Fruit fly (Drosophila melanogaster) Kc167 (cell line): ENCODE data around the gene CG13083.

ENCODE experiments used
- Myc ChIP-seq: fragments of >200 bp; optimal IDR thresholded peaks from 2 replicates; lab custom pipeline; 2017; ENCODE audit warnings: missing external identifiers
- Sin3A ChIP-seq: fragments of >200 bp; optimal IDR thresholded peaks from 2 replicates; lab custom pipeline; 2018; ENCODE audit warnings: missing external identifiers
- h ChIP-seq: fragments of >200 bp; optimal IDR thresholded peaks from 3 replicates; lab custom pipeline; 2018; ENCODE audit warnings: missing external identifiers
- insv ChIP-seq: fragments of >200 bp; optimal IDR thresholded peaks from 3 replicates; lab custom pipeline; 2018; ENCODE audit warnings: missing external identifiers
- psq ChIP-seq: fragments of >200 bp; optimal IDR thresholded peaks from 2 replicates; lab custom pipeline; 2017; ENCODE audit warnings: missing external identifiers
- ttk ChIP-seq: sonication (Bioruptor generic); optimal IDR thresholded peaks from 2 replicates; lab custom pipeline; 2017; ENCODE audit warnings: missing external identifiers

Gene CG13083

DNA sequence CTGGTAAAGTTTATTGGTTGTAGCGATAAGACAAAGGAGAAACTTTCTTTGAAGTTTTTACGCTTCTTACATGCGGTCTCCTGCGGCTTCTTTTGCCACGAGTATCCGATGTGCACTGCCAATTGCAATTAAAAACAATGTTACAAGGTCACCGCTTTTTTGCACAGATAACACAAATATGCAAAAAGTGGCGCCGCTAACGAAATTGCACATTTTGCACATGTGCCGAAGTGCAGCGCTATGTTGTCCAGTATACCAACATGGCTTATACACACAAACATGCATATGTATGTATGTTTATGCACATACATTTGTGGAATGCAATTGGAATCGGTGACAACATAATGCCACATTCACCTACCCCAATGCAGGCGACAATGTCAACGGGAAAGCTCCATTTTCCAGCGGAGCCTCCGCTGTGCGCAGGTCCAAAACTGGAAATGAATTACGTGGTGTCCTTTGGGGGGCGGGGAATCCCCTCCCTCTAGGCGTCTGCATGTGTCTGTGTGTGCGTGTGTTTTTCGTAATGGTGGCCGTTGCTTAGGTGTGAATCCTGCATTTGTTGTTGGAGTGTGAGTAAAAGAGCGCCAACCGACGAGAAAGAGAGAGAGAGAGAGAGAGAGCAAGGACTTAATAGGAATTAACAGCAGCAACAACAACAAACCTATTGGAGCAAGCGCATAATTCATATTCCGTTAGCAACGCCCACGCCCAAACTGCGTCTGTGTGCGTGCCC is 7.9 kb upstream of the CG13083 start:
- TF ChIP-seq insv (no peak), psq (lab: Kevin White, UChicago) (no peak), ttk (lab: Kevin White, UChicago) (no peak), Myc (lab: Kevin White, UChicago) (no peak), Sin3A (lab: Kevin White, UChicago) (no peak), h (lab: Kevin White, UChicago) (no peak)

DNA sequence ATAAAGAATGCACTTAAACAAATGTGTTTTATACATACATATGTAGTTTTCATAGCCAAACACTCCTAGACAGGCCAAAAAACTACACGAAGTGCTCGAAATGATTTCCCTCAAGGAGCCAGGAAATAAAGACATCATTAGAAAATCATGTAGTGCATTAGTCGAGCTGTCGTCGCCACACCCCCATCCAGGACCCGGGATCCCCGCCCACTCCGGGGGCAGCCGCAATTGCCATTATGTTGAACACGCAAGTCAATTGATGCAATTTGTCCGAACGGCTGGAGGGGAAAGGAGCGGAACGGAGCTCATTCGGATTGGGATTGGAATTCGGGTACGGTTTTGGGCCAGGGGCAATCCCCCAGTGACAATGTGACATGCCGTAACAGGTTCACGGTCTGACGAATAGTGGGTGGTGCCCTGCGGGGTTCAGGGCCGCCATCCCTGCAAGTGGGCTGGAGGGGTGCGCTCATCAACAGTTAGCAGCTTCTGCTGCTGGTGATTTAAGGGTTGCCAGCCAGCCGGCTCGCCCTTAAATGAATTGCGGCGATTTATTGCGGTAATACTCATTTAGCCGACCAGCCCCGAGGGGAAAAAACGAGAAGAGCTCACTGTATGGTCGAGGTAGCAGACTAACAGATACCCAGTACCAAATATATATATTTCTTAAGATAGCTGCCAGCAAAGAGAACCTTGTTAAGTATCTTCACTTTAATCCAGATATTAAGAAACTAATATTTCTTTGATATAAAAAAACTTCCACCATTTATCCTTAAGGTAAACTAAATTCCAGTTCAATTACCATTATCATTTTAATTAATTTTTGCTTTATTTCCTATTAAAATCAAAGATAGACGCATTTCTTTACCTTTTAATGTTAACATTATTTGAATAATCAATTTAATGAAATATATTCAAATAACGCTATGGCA is 6.6 kb upstream of the CG13083 start:
- TF ChIP-seq h (lab: Kevin White, UChicago): no peak
- TF ChIP-seq Myc (lab: Kevin White, UChicago): no peak
- TF ChIP-seq Sin3A (lab: Kevin White, UChicago): no peak
- TF ChIP-seq psq (lab: Kevin White, UChicago): no peak
- TF ChIP-seq insv: no peak
- no peak for TF ChIP-seq ttk (lab: Kevin White, UChicago)

DNA sequence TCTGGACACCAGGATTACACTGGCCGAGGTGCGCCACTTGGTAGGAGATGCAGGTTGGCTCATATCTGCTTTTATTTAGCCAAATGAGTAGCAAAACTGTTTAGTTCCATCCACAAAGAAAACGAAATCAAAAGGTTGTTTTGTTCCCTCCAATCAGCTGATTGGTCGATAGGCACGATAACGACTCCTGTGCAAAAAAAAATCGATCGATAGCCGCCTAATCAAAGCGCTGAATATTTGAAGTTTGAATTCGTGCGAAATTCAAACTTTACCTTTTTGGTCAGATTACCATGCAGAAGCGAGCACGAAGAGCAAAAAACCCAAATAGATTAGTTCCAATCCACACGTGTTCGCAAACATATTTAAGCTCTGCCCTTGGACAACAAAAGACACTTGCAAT is 2.8 kb upstream of the CG13083 start, which contains the start of the genes CG10195 and CG13084:
CG10195 (minus strand) TSS at position 167 of the 400 bp plus-strand sequence.
CG13084 (plus strand) TSS at position 392 of the 400 bp plus-strand sequence.
- TF ChIP-seq Sin3A (lab: Kevin White, UChicago): no peak
- no peak for TF ChIP-seq Myc (lab: Kevin White, UChicago)
- TF ChIP-seq h (lab: Kevin White, UChicago): no peak
- TF ChIP-seq insv: no peak
- TF ChIP-seq psq (lab: Kevin White, UChicago): no peak
- no peak for TF ChIP-seq ttk (lab: Kevin White, UChicago)

- TF ChIP-seq Myc (lab: Kevin White, UChicago): no peak
- no peak for TF ChIP-seq h (lab: Kevin White, UChicago)
- TF ChIP-seq Sin3A (lab: Kevin White, UChicago): no peak
- no peak for TF ChIP-seq insv
- TF ChIP-seq psq (lab: Kevin White, UChicago): no peak
These were observed 2.7 kb downstream of the CG13083 start, which contains the start of the genes CG10194 and CG18094 for dm6 chr2L:19489997-19490461. TSS of gene CG10194 (minus strand) at chr2L:19490104. TSS of gene CG18094 (plus strand) at chr2L:19490262.

DNA sequence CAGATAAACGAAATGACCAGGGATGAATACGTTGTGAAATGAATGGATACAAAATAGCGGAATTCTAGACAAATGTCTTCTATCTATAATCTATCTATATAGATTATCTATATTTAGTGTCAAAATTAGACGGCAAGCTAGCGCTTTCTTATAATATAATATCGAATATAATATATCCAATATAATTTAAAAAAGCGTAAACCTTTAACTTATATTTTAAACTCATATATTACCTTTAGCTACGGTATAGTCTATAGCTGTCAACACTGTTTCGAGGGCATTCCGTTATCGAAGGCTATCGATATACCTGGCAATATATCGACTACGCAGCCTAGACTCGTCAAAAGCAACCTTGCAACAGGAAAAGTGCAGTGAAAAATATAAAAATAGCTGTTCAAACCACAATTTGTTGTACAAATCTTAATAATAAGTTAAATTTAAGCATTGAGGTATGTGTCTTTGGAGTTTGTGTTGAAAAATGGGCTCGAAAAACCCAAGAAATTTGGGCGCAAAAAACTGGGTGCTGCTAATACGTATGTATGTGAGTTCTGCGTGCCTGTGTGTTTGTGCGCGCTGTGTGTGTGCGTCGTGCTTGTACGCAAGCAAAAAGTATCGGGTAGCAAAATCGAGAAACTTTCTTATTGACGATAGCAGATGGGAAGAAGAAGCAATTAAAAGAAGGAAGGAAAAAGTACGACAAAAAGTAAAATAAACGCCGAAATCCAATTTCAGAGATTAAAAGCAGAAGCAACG is 5.8 kb downstream of the CG13083 start, which contains the start of the genes swm and Ctu2:
swm (plus strand) TSS at position 318 of the 753 bp plus-strand sequence.
Ctu2 (minus strand) TSS at position 320 of the 753 bp plus-strand sequence.
- TF ChIP-seq insv (no peak), ttk (lab: Kevin White, UChicago) (no peak), h (lab: Kevin White, UChicago) (no peak), Myc (lab: Kevin White, UChicago) (no peak), Sin3A (lab: Kevin White, UChicago) (no peak), psq (lab: Kevin White, UChicago) (no peak)

dm6 chr2L:19497983-19498382 is 10.7 kb downstream of the CG13083 start, which contains the start of gene Top3alpha:
TSS of gene Top3alpha (plus strand) at chr2L:19498168.
- TF ChIP-seq Myc (lab: Kevin White, UChicago): no peak
- TF ChIP-seq insv: no peak
- TF ChIP-seq Sin3A (lab: Kevin White, UChicago): no peak

- TF ChIP-seq Myc (lab: Kevin White, UChicago) (no peak), psq (lab: Kevin White, UChicago) (no peak), ttk (lab: Kevin White, UChicago) (no peak), insv (no peak), h (lab: Kevin White, UChicago) (no peak), Sin3A (lab: Kevin White, UChicago) (no peak)
These were observed 19.0 kb downstream of the CG13083 start for dm6 chr2L:19506323-19506722.

DNA sequence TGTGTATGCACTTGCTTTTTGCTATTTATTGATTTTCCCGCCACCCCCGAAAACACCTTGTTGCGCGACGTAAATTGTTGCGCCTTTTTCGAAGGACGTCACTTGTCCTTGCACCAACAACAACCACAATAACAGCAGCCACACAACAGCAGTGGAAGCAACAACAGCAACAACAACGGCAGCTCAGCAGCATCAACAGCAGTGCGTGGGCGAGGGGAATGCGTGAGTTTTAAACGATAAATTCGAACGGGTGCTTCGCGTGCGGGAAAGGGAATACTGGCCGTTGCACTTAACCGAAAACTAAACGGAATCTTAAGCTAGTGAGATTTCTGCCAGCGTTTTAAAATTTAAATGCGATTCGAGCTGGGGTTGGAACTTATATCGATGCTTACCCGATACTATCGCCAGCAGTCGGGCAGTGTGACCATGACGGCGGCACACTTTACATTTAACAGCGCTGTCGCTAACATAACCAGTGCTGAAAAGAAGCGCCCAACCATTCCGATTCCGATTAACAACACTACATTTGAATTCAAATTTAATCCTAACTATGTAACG is 21.1 kb downstream of the CG13083 start, which contains the start of gene cyst:
cyst (minus strand) TSS at position 404 of the 558 bp plus-strand sequence.
- TF ChIP-seq Sin3A (lab: Kevin White, UChicago) (no peak), insv (no peak), Myc (lab: Kevin White, UChicago) (no peak), psq (lab: Kevin White, UChicago) (no peak), ttk (lab: Kevin White, UChicago) (no peak), h (lab: Kevin White, UChicago) (no peak)

dm6 chr2L:19512184-19512583 is 24.9 kb downstream of the CG13083 start:
- TF ChIP-seq Myc (lab: Kevin White, UChicago): no peak
- no peak for TF ChIP-seq ttk (lab: Kevin White, UChicago)
- no peak for TF ChIP-seq h (lab: Kevin White, UChicago)
- no peak for TF ChIP-seq insv
- TF ChIP-seq Sin3A (lab: Kevin White, UChicago): no peak
- no peak for TF ChIP-seq psq (lab: Kevin White, UChicago)

- TF ChIP-seq insv (no peak), Myc (lab: Kevin White, UChicago) (no peak), ttk (lab: Kevin White, UChicago) (no peak), psq (lab: Kevin White, UChicago) (no peak), Sin3A (lab: Kevin White, UChicago) (no peak), h (lab: Kevin White, UChicago) (no peak)
These were observed 28.8 kb downstream of the CG13083 start for dm6 chr2L:19516062-19516461.
